Worm (Caenorhabditis elegans) whole organism, L3 larva: ENCODE results near the gene ucp-4.

ENCODE experiments used
- R02D3.7 ChIP-seq: fragments of 150-350 bp; optimal IDR thresholded peaks from 2 replicates; lab custom pipeline; 2014; ENCODE audit warnings: missing biosample characterization, missing genetic modification characterization
- ZK546.5 ChIP-seq: sonication (generic microtip); optimal IDR thresholded peaks from 2 replicates; lab custom pipeline; 2017; ENCODE audit warnings: missing biosample characterization, missing genetic modification characterization
- ama-1 ChIP-seq: fragments of 150-350 bp; optimal IDR thresholded peaks from 2 replicates; lab custom pipeline; 2018
- ceh-16 ChIP-seq: sonication (generic microtip); optimal IDR thresholded peaks from 2 replicates; lab custom pipeline; 2017; ENCODE audit warnings: missing biosample characterization, missing genetic modification characterization
- ceh-28 ChIP-seq: fragments of 150-350 bp; optimal IDR thresholded peaks from 2 replicates; lab custom pipeline; 2014; ENCODE audit warnings: missing biosample characterization, missing genetic modification reagents, missing genetic modification characterization
- egl-27 ChIP-seq: sonication (generic microtip); optimal IDR thresholded peaks from 4 replicates; lab custom pipeline; 2017; ENCODE audit warnings: missing biosample characterization, missing genetic modification reagents, missing genetic modification characterization
- elt-2 ChIP-seq: sonication (generic microtip); optimal IDR thresholded peaks from 2 replicates; lab custom pipeline; 2016; ENCODE audit warnings: missing genetic modification reagents, mild to moderate bottlenecking, missing genetic modification characterization, missing compliant biosample characterization
- pqm-1 ChIP-seq: fragments of 150-350 bp; optimal IDR thresholded peaks from 2 replicates; lab custom pipeline; 2017; ENCODE audit warnings: missing biosample characterization, missing genetic modification characterization, inconsistent platforms
- snpc-4 ChIP-seq: fragments of 150-350 bp; optimal IDR thresholded peaks from 2 replicates; lab custom pipeline; 2014; ENCODE audit warnings: missing biosample characterization, missing genetic modification characterization
- tbx-2 ChIP-seq: sonication (generic microtip); optimal IDR thresholded peaks from 2 replicates; lab custom pipeline; 2016; ENCODE audit warnings: mild to moderate bottlenecking, missing genetic modification characterization, missing compliant biosample characterization
- unc-62 ChIP-seq: fragments of 150-350 bp; sonication (generic microtip); optimal IDR thresholded peaks from 4 replicates; lab custom pipeline; 2014; ENCODE audit warnings: missing biosample characterization, missing genetic modification reagents, missing genetic modification characterization

DNA sequence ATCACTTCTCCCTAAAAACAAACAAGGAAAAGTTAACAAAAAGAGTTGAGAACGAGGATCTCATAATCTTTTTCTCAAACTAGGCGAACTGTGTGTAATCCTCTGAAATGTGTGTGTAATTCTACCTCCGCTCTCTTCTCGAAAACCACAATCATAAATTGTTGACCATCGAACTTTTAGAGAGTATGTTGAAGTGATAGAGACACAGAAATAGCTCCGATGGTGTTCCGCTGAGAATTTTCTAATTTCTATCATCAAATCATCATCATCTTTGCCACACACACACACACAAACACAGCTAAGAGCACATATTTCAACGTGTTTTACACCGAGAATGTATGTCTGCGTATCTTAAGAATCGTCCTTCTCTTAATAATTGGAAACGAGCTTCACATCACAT lies 38.5 kb upstream of the ucp-4 start:
- TF ChIP-seq R02D3.7 (tag; lab: Kevin White, UChicago) (no peak), egl-27 (tag; lab: Kevin White, UChicago) (no peak), ZK546.5 (tag; lab: Kevin White, UChicago) (no peak), tbx-2 (tag; lab: Kevin White, UChicago) (no peak), ama-1 (no peak), unc-62 (no peak), ceh-28 (no peak), snpc-4 (no peak), pqm-1 (tag; lab: Kevin White, UChicago) (no peak), elt-2 (tag; lab: Kevin White, UChicago) (no peak), ceh-16 (no peak)
